Fruit fly (Drosophila melanogaster): ENCODE results near the gene CG13310.

CG13310 gene

DNA sequence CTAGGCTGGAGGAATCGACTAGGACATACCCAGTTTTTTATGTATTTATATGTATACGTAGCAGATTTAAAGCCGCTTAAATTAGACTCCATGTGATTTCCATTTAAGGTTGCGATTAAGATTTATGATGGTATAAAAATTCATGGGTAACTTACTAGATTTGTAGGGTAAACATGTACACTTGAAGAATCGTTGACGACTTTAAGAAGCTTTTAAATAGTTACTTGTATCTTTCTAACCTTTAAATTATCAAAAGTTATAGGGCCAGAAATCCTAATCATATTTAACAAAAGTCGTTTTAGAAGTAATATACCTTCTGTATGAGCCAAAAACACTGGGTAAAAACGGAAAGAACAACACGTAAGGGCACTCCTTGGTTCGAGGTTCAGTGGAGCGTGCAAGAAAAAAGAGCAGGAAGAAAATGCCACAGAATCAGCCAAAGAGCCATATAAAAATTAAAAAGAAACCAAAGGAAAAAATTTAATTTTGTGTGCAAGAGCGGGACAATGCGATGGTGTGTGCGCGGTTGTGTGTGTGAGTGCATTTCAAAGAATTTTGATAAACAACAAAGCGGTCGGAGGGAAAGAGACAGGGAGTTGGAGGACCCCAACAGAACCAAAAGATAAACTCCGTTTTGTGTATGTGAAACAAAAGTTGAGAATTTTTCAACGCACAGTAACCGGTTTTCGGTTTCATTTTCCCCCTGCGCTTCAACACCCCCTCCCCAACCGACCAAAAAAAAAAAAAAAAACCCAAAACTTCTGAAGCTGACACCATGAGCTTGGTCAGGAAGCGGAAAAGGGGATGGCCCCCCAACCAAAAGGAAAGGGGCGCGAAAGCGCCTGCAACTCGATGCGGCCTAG lies 39.5 kb upstream of the CG13310 start (continued):
- no peak for TF ChIP-seq CG11695 (GFP tag; IDR thresholded peaks at IDR 0.05)
- no peak for TF ChIP-seq ac (GFP tag; optimal IDR thresholded peaks at IDR 0.05)
- no peak for TF ChIP-seq Gug (GFP tag; IDR thresholded peaks at IDR 0.05)
- no peak for TF ChIP-seq Nf-YC (tag; optimal IDR thresholded peaks at IDR 0.05)
- TF ChIP-seq pum (GFP tag; optimal IDR thresholded peaks at IDR 0.05) = no peak
- TF ChIP-seq gem (tag; optimal IDR thresholded peaks at IDR 0.05) = peak; percentile 50
- no peak for TF ChIP-seq Dref (GFP tag; IDR thresholded peaks at IDR 0.05)
- no peak for TF ChIP-seq ken (GFP tag; IDR thresholded peaks at IDR 0.05)
- TF ChIP-seq kay (GFP tag; optimal IDR thresholded peaks at IDR 0.05) = no peak
- TF ChIP-seq peb (GFP tag; IDR thresholded peaks at IDR 0.05) = no peak
- peak; percentile 78 for TF ChIP-seq CG7745 (tag; optimal IDR thresholded peaks at IDR 0.05)
- no peak for TF ChIP-seq exex (tag; optimal IDR thresholded peaks at IDR 0.05)
- TF ChIP-seq NC2β (GFP tag; optimal IDR thresholded peaks at IDR 0.05) = no peak
- TF ChIP-seq yki (optimal IDR thresholded peaks at IDR 0.05) = no peak
- TF ChIP-seq inv (GFP tag; IDR thresholded peaks at IDR 0.05; ENCODE audit: partially characterized antibody) = no peak
- TF ChIP-seq C15 (GFP tag; IDR thresholded peaks at IDR 0.05) = no peak
- no peak for TF ChIP-seq lab (GFP tag; optimal IDR thresholded peaks at IDR 0.05)
- TF ChIP-seq usp (GFP tag; optimal IDR thresholded peaks at IDR 0.05) = no peak
- no peak for TF ChIP-seq sna (GFP tag; IDR thresholded peaks at IDR 0.05; ENCODE audit: partially characterized antibody)
- TF ChIP-seq mirr (GFP tag; optimal IDR thresholded peaks at IDR 0.05) = no peak
- no peak for TF ChIP-seq Trl (optimal IDR thresholded peaks at IDR 0.05)
- TF ChIP-seq Trl (GFP tag; optimal IDR thresholded peaks at IDR 0.05) = no peak
- TF ChIP-seq CG30403 (GFP tag; optimal IDR thresholded peaks at IDR 0.05) = peak; percentile 3
- TF ChIP-seq gsb (GFP tag; IDR thresholded peaks at IDR 0.05) = no peak
- TF ChIP-seq tll (GFP tag; optimal IDR thresholded peaks at IDR 0.05) = no peak
- no peak for TF ChIP-seq CG13123 (GFP tag; optimal IDR thresholded peaks at IDR 0.05)
- TF ChIP-seq CG5953 (GFP tag; IDR thresholded peaks at IDR 0.05) = no peak
- TF ChIP-seq zfh1 (GFP tag; IDR thresholded peaks at IDR 0.05) = no peak
- TF ChIP-seq CG10543 (GFP tag; optimal IDR thresholded peaks at IDR 0.05) = no peak
- TF ChIP-seq CG8765 (GFP tag; IDR thresholded peaks at IDR 0.05) = no peak
- no peak for TF ChIP-seq Hr51 (GFP tag; optimal IDR thresholded peaks at IDR 0.05)
- no peak for TF ChIP-seq unpg (GFP tag; optimal IDR thresholded peaks at IDR 0.05)
- TF ChIP-seq HLHmδ (GFP tag; optimal IDR thresholded peaks at IDR 0.05) = no peak
- no peak for TF ChIP-seq CG34422 (GFP tag; IDR thresholded peaks at IDR 0.05)
- TF ChIP-seq Jarid2 (GFP tag; optimal IDR thresholded peaks at IDR 0.05) = no peak
- no peak for TF ChIP-seq hkb (optimal IDR thresholded peaks at IDR 0.05)
- TF ChIP-seq hkb (GFP tag; IDR thresholded peaks at IDR 0.05) = no peak
- TF ChIP-seq sqz (GFP tag; optimal IDR thresholded peaks at IDR 0.05) = peak; percentile 55
- no peak for TF ChIP-seq CkIIα-i1 (GFP tag; IDR thresholded peaks at IDR 0.05)
- TF ChIP-seq Nf-YA (GFP tag; IDR thresholded peaks at IDR 0.05) = no peak
- TF ChIP-seq Six4 (GFP tag; optimal IDR thresholded peaks at IDR 0.05) = no peak
- TF ChIP-seq scrt (GFP tag; optimal IDR thresholded peaks at IDR 0.05) = no peak
- no peak for TF ChIP-seq run (tag; optimal IDR thresholded peaks at IDR 0.05)
- TF ChIP-seq Nf-YB (GFP tag; optimal IDR thresholded peaks at IDR 0.05) = no peak
- peak; percentile 59 for TF ChIP-seq kni (GFP tag; optimal IDR thresholded peaks at IDR 0.05)
- TF ChIP-seq nerfin-2 (GFP tag; IDR thresholded peaks at IDR 0.05; ENCODE audit: partially characterized antibody) = no peak
- no peak for TF ChIP-seq sc (optimal IDR thresholded peaks at IDR 0.05)
- TF ChIP-seq sc (GFP tag; optimal IDR thresholded peaks at IDR 0.05) = no peak
- TF ChIP-seq cwo (GFP tag; optimal IDR thresholded peaks at IDR 0.05) = no peak
- no peak for TF ChIP-seq Dbx (GFP tag; IDR thresholded peaks at IDR 0.05)
- no peak for TF ChIP-seq CG5180 (GFP tag; optimal IDR thresholded peaks at IDR 0.05)

Data from whole organism, embryonic.